Worm (Caenorhabditis elegans) whole organism, L3 larva: ENCODE data around the gene C33F10.14.

ENCODE experiments used
- nfya-1 ChIP-seq: sonication (generic microtip); optimal IDR thresholded peaks from 2 replicates; lab custom pipeline; 2017; ENCODE audit warnings: missing genetic modification characterization, mild to moderate bottlenecking, missing compliant biosample characterization, antibody characterized with exemption, moderate library complexity; ENCODE audit not compliant: insufficient read depth
- nhr-28 ChIP-seq: fragments of 150-350 bp; optimal IDR thresholded peaks from 2 replicates; lab custom pipeline; 2014; ENCODE audit warnings: missing biosample characterization, missing genetic modification characterization
- sea-2 ChIP-seq: fragments of 150-350 bp; sonication (generic microtip); optimal IDR thresholded peaks from 4 replicates; lab custom pipeline; 2014; ENCODE audit warnings: missing biosample characterization, missing genetic modification reagents, missing genetic modification characterization

- no peak for TF ChIP-seq nhr-28
- TF ChIP-seq nfya-1 (tag; lab: Kevin White, UChicago) = no peak
- TF ChIP-seq sea-2 = no peak
Observed at ce11 chrII:4802917-4803316, 5.7 kb downstream of the C33F10.14 start.
